Worm (Caenorhabditis elegans) whole organism, L4 larva: Measurements from ENCODE around the gene suox-1.

Experiments used
- F49E8.2 ChIP-seq: sonication (generic microtip); optimal IDR thresholded peaks from 2 replicates; lab custom pipeline; 2016; ENCODE audit warnings: missing compliant biosample characterization, mild to moderate bottlenecking, missing genetic modification characterization, borderline replicate concordance
- T20F7.1 ChIP-seq: fragments of 200-800 bp; sonication (Bioruptor generic); optimal IDR thresholded peaks from 2 replicates; lab custom pipeline; 2018; ENCODE audit warnings: mild to moderate bottlenecking, missing genetic modification characterization, missing compliant biosample characterization
- Y105C5A.15 ChIP-seq: fragments of 200-800 bp; sonication (Bioruptor generic); IDR thresholded peaks from 2 replicates; pipeline ENCODE4 v1.3.6; 2022; ENCODE audit warnings: missing genetic modification characterization, missing compliant biosample characterization
- Y75B8A.6 ChIP-seq: fragments of 200-800 bp; sonication (Bioruptor generic); IDR thresholded peaks from 2 replicates; pipeline ENCODE4 v1.3.6; 2022; ENCODE audit warnings: missing genetic modification reagents, missing genetic modification characterization, missing compliant biosample characterization
- aha-1 ChIP-seq: fragments of 150-350 bp; peaks from one replicate; lab custom pipeline; 2014; ENCODE audit warnings: missing biosample characterization, missing genetic modification characterization
- ceh-20 ChIP-seq: fragments of 200-800 bp; sonication (Bioruptor generic); IDR thresholded peaks from 2 replicates; pipeline ENCODE4 v1.3.6; 2022; ENCODE audit warnings: missing genetic modification reagents, missing genetic modification characterization, missing compliant biosample characterization
- ceh-44 ChIP-seq: fragments of 200-800 bp; sonication (Bioruptor generic); IDR thresholded peaks from 2 replicates; pipeline ENCODE4 v1.3.6; 2022; ENCODE audit warnings: missing genetic modification reagents, missing genetic modification characterization, missing compliant biosample characterization
- daf-16 ChIP-seq, 3 experiments: sonication (generic microtip); optimal IDR thresholded peaks; 2 replicates each; lab custom pipeline; 2016 to 2017; ENCODE audit warnings: missing genetic modification characterization in 3 of 3, missing genetic modification reagents in 3 of 3, mild to moderate bottlenecking in 2 of 3, missing compliant biosample characterization in 2 of 3, missing biosample characterization in 1 of 3, moderate library complexity in 1 of 3
- dmd-8 ChIP-seq: fragments of 200-800 bp; sonication (Bioruptor generic); IDR thresholded peaks from 2 replicates; pipeline ENCODE4 v1.3.6; 2022; ENCODE audit warnings: missing genetic modification characterization, missing compliant biosample characterization
- dmd-9 ChIP-seq: fragments of 200-800 bp; sonication (Bioruptor generic); IDR thresholded peaks from 2 replicates; pipeline ENCODE4 v1.3.6; 2022; ENCODE audit warnings: missing genetic modification reagents, missing genetic modification characterization, missing compliant biosample characterization
- dpl-1 ChIP-seq: fragments of 150-350 bp; optimal IDR thresholded peaks from 2 replicates; lab custom pipeline; 2014; ENCODE audit warnings: missing biosample characterization, missing genetic modification reagents, missing genetic modification characterization
- egl-43 ChIP-seq: fragments of 200-800 bp; sonication (Bioruptor generic); IDR thresholded peaks from 2 replicates; pipeline ENCODE4 v1.3.6; 2022; ENCODE audit warnings: missing genetic modification reagents, missing genetic modification characterization, missing compliant biosample characterization
- fkh-10 ChIP-seq: fragments of 150-350 bp; optimal IDR thresholded peaks from 2 replicates; lab custom pipeline; 2014; ENCODE audit warnings: missing biosample characterization, missing genetic modification reagents, missing genetic modification characterization
- fos-1 ChIP-seq: fragments of 150-350 bp; optimal IDR thresholded peaks from 2 replicates; lab custom pipeline; 2014; ENCODE audit warnings: missing biosample characterization, missing genetic modification characterization
- hlh-30 ChIP-seq: sonication (generic microtip); optimal IDR thresholded peaks from 2 replicates; lab custom pipeline; 2017; ENCODE audit warnings: antibody characterized with exemption, mild to moderate bottlenecking, missing genetic modification characterization, missing compliant biosample characterization; ENCODE audit not compliant: insufficient read depth
- lim-7 ChIP-seq: fragments of 200-800 bp; sonication (Bioruptor generic); IDR thresholded peaks from 2 replicates; pipeline ENCODE4 v1.3.6; 2022; ENCODE audit warnings: missing genetic modification characterization, missing compliant biosample characterization
- lin-13 ChIP-seq: fragments of 150-350 bp; optimal IDR thresholded peaks from 2 replicates; lab custom pipeline; 2014; ENCODE audit warnings: missing biosample characterization, missing genetic modification reagents, missing genetic modification characterization
- lin-29 ChIP-seq: fragments of 200-800 bp; sonication (Bioruptor generic); IDR thresholded peaks from 2 replicates; pipeline ENCODE4 v1.3.6; 2022; ENCODE audit warnings: missing genetic modification reagents, missing genetic modification characterization, missing compliant biosample characterization
- mxl-2 ChIP-seq: fragments of 200-800 bp; sonication (Bioruptor generic); conservative IDR thresholded peaks from 2 replicates; pipeline ENCODE4 v1.3.6; 2022; ENCODE audit warnings: missing genetic modification reagents, missing genetic modification characterization, missing compliant biosample characterization
- mxl-3 ChIP-seq: fragments of 200-800 bp; sonication (Bioruptor generic); optimal IDR thresholded peaks from 2 replicates; lab custom pipeline; 2018; ENCODE audit warnings: mild to moderate bottlenecking, missing genetic modification characterization, missing compliant biosample characterization
- nhr-10 ChIP-seq: fragments of 150-350 bp; optimal IDR thresholded peaks from 2 replicates; lab custom pipeline; 2014; ENCODE audit warnings: missing biosample characterization, missing genetic modification characterization
- nhr-111 ChIP-seq: fragments of 200-800 bp; sonication (Bioruptor generic); optimal IDR thresholded peaks from 2 replicates; lab custom pipeline; 2018; ENCODE audit warnings: mild to moderate bottlenecking, missing genetic modification characterization, missing compliant biosample characterization
- nhr-237 ChIP-seq: sonication (generic microtip); optimal IDR thresholded peaks from 2 replicates; lab custom pipeline; 2017; ENCODE audit warnings: missing biosample characterization, missing genetic modification characterization
- nhr-41 ChIP-seq: fragments of 200-800 bp; sonication (Bioruptor generic); IDR thresholded peaks from 2 replicates; pipeline ENCODE4 v1.3.6; 2022; ENCODE audit warnings: missing genetic modification reagents, missing genetic modification characterization, missing compliant biosample characterization
- nhr-48 ChIP-seq: sonication (generic microtip); optimal IDR thresholded peaks from 2 replicates; lab custom pipeline; 2016; ENCODE audit warnings: mild to moderate bottlenecking, missing genetic modification characterization, missing compliant biosample characterization
- pha-4 ChIP-seq, 2 experiments: fragments of 150-350 bp in 1 of 2; fragments of 200-800 bp in 1 of 2; sonication (Bioruptor generic) in 1 of 2; IDR thresholded peaks in 1 of 2; optimal IDR thresholded peaks in 1 of 2; 2 replicates each; pipeline versions ENCODE4 v1.3.6 to Lab custom; 2014 to 2022; ENCODE audit warnings: missing genetic modification characterization in 2 of 2, missing genetic modification reagents in 2 of 2, missing biosample characterization in 1 of 2, missing compliant biosample characterization in 1 of 2
- sdz-12 ChIP-seq: fragments of 200-800 bp; sonication (Bioruptor generic); optimal IDR thresholded peaks from 2 replicates; lab custom pipeline; 2018; ENCODE audit warnings: mild to moderate bottlenecking, missing genetic modification characterization, missing compliant biosample characterization
- set-16 ChIP-seq: fragments of 200-800 bp; sonication (Bioruptor generic); IDR thresholded peaks from 2 replicates; pipeline ENCODE4 v1.3.6; 2022; ENCODE audit warnings: missing genetic modification reagents, missing genetic modification characterization, missing compliant biosample characterization
- snpc-1.2 ChIP-seq: fragments of 200-800 bp; sonication (Bioruptor generic); IDR thresholded peaks from 2 replicates; pipeline ENCODE4 v1.3.6; 2022; ENCODE audit warnings: missing genetic modification reagents, missing genetic modification characterization, missing compliant biosample characterization
- spr-1 ChIP-seq: sonication (generic microtip); optimal IDR thresholded peaks from 2 replicates; lab custom pipeline; 2016; ENCODE audit warnings: mild to moderate bottlenecking, missing genetic modification characterization, missing compliant biosample characterization
- tag-97 ChIP-seq: fragments of 200-800 bp; sonication (Bioruptor generic); IDR thresholded peaks from 2 replicates; pipeline ENCODE4 v1.3.6; 2022; ENCODE audit warnings: missing genetic modification characterization, missing compliant biosample characterization
- zag-1 ChIP-seq: fragments of 150-350 bp; optimal IDR thresholded peaks from 2 replicates; lab custom pipeline; 2014; ENCODE audit warnings: missing biosample characterization, missing genetic modification characterization

suox-1 gene

ce11 chrX:15509681-15510080 lies 12.3 kb downstream of the suox-1 start, which contains the start of gene eat-20:
Gene eat-20, plus strand, starts transcription at chrX:15510011.
- TF ChIP-seq aha-1 (tag; lab: Kevin White, UChicago) = peak; percentile 80
- TF ChIP-seq spr-1 (tag; lab: Kevin White, UChicago) = no peak

- TF ChIP-seq lim-7 (0 out of 2 replicates have a peak, but pooled peaks have one; percentile 14), Y105C5A.15 (no peak), mxl-3 (peak; percentile 7), ceh-44 (GFP tag; lab: Robert Waterston, UW) (no peak), set-16 (GFP tag; lab: Robert Waterston, UW) (peak; percentile 59)
These were observed 17.2 kb downstream of the suox-1 start for ce11 chrX:15514547-15514946.

ce11 chrX:15515798-15516197 lies 18.4 kb downstream of the suox-1 start:
- TF ChIP-seq egl-43 (GFP tag; lab: Robert Waterston, UW) = peak; percentile 68; the same call in 1 of the 2 replicates
- peak; percentile 99 for TF ChIP-seq set-16 (GFP tag; lab: Robert Waterston, UW)
- no peak for TF ChIP-seq lin-13 (GFP tag; lab: Kevin White, UChicago)
- 0 out of 2 replicates have a peak, but pooled peaks have one; percentile 12 for TF ChIP-seq snpc-1.2 (GFP tag; lab: Robert Waterston, UW)
- peak; percentile 30 for TF ChIP-seq aha-1 (tag; lab: Kevin White, UChicago)
- TF ChIP-seq tag-97 = 0 out of 2 replicates have a peak, but pooled peaks have one; percentile 19
- TF ChIP-seq fos-1 = no peak
- TF ChIP-seq pha-4 (GFP tag; IDR thresholded peaks at IDR 0.05; lab: Robert Waterston, UW) = peak; percentile 62; the same call in 1 of the 2 replicates
- no peak for TF ChIP-seq pha-4 (tag; optimal IDR thresholded peaks at IDR 0.05; lab: Kevin White, UChicago)
- TF ChIP-seq mxl-2 (GFP tag; lab: Robert Waterston, UW) = no peak
- TF ChIP-seq F49E8.2 (tag; lab: Kevin White, UChicago) = no peak
- no peak for TF ChIP-seq daf-16 (GFP tag; optimal IDR thresholded peaks at IDR 0.05; lab: Kevin White, UChicago)
- no peak for TF ChIP-seq daf-16 (tag; optimal IDR thresholded peaks at IDR 0.05; lab: Kevin White, UChicago)
- TF ChIP-seq lim-7 = 0 out of 2 replicates have a peak, but pooled peaks have one; percentile 15
- no peak for TF ChIP-seq dmd-8

ce11 chrX:15528472-15528871 lies 31.1 kb downstream of the suox-1 start:
- no peak for TF ChIP-seq nhr-111 (GFP tag; lab: Kevin White, UChicago)
- TF ChIP-seq lin-29 (GFP tag; lab: Robert Waterston, UW) = 0 out of 2 replicates have a peak, but pooled peaks have one; percentile 22
- TF ChIP-seq nhr-41 (GFP tag; lab: Robert Waterston, UW) = no peak

ce11 chrX:15533260-15533659 lies 35.9 kb downstream of the suox-1 start:
- no peak for TF ChIP-seq nhr-48 (tag; lab: Kevin White, UChicago)
- TF ChIP-seq egl-43 (GFP tag; lab: Robert Waterston, UW) = 0 out of 2 replicates have a peak, but pooled peaks have one; percentile 17
- no peak for TF ChIP-seq nhr-237 (tag; lab: Kevin White, UChicago)
- no peak for TF ChIP-seq set-16 (GFP tag; lab: Robert Waterston, UW)
- no peak for TF ChIP-seq dmd-9 (GFP tag; lab: Robert Waterston, UW)
- TF ChIP-seq hlh-30 (tag; lab: Kevin White, UChicago) = no peak
- TF ChIP-seq Y75B8A.6 (GFP tag; lab: Robert Waterston, UW) = no peak
- no peak for TF ChIP-seq nhr-111 (GFP tag; lab: Kevin White, UChicago)
- no peak for TF ChIP-seq mxl-3
- no peak for TF ChIP-seq sdz-12 (GFP tag; lab: Kevin White, UChicago)
- no peak for TF ChIP-seq nhr-10 (tag; lab: Kevin White, UChicago)
- no peak for TF ChIP-seq zag-1 (tag; lab: Kevin White, UChicago)
- peak; percentile 20 for TF ChIP-seq fkh-10 (GFP tag; lab: Kevin White, UChicago)
- TF ChIP-seq T20F7.1 = no peak
- no peak for TF ChIP-seq dpl-1 (GFP tag; lab: Kevin White, UChicago)
- no peak for TF ChIP-seq ceh-20 (GFP tag; lab: Robert Waterston, UW)
- TF ChIP-seq, all 104 proteins: peak for 2
